Worm (Caenorhabditis elegans): ENCODE measurements around the gene srab-20.

- TF ChIP-seq ceh-16 (tag; optimal IDR thresholded peaks at IDR 0.05) (no peak), sem-4 (tag; optimal IDR thresholded peaks at IDR 0.05) (no peak), ceh-82 (tag; optimal IDR thresholded peaks at IDR 0.05) (no peak), ama-1 (optimal IDR thresholded peaks at IDR 0.05) (no peak), ztf-4 (tag; optimal IDR thresholded peaks at IDR 0.05) (no peak), fos-1 (tag; optimal IDR thresholded peaks at IDR 0.05) (no peak), nhr-6 (tag; optimal IDR thresholded peaks at IDR 0.05) (no peak), nhr-237 (tag; optimal IDR thresholded peaks at IDR 0.05) (no peak), skn-1 (tag; optimal IDR thresholded peaks at IDR 0.05) (no peak)
Observed at ce11 chrV:3454620-3455019, 25.8 kb downstream of the srab-20 start.
